Fruit fly (Drosophila melanogaster) Kc167 (cell line): ENCODE results near the gene CG14220.

ENCODE experiments used
- Myc ChIP-seq: fragments of >200 bp; optimal IDR thresholded peaks from 2 replicates; lab custom pipeline; 2017; ENCODE audit warnings: missing external identifiers
- Sin3A ChIP-seq: fragments of >200 bp; optimal IDR thresholded peaks from 2 replicates; lab custom pipeline; 2018; ENCODE audit warnings: missing external identifiers
- h ChIP-seq: fragments of >200 bp; optimal IDR thresholded peaks from 3 replicates; lab custom pipeline; 2018; ENCODE audit warnings: missing external identifiers
- insv ChIP-seq: fragments of >200 bp; optimal IDR thresholded peaks from 3 replicates; lab custom pipeline; 2018; ENCODE audit warnings: missing external identifiers
- psq ChIP-seq: fragments of >200 bp; optimal IDR thresholded peaks from 2 replicates; lab custom pipeline; 2017; ENCODE audit warnings: missing external identifiers
- ttk ChIP-seq: sonication (Bioruptor generic); optimal IDR thresholded peaks from 2 replicates; lab custom pipeline; 2017; ENCODE audit warnings: missing external identifiers

Gene CG14220

DNA sequence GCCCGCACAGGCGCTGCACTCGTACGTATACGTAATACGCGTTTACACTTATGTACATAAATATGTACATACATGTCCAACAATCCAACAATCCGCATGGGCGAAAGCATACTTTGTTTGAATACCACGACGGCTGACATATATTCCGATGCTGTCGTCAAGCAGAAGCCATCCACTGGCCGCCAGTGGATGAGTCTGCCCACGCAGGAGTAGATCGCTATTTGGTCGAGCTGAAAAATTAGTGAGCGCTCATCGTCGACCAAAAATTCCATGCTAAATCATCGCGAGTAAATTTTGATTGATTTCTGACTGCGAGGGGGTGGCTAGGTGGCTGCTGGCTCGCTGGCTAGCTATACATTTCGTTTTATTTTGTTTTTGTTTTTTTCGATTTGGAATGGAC is 832 bp upstream of the CG14220 start:
- TF ChIP-seq insv (no peak), Sin3A (lab: Kevin White, UChicago) (no peak), Myc (lab: Kevin White, UChicago) (no peak), ttk (lab: Kevin White, UChicago) (no peak), h (lab: Kevin White, UChicago) (no peak), psq (no peak)

DNA sequence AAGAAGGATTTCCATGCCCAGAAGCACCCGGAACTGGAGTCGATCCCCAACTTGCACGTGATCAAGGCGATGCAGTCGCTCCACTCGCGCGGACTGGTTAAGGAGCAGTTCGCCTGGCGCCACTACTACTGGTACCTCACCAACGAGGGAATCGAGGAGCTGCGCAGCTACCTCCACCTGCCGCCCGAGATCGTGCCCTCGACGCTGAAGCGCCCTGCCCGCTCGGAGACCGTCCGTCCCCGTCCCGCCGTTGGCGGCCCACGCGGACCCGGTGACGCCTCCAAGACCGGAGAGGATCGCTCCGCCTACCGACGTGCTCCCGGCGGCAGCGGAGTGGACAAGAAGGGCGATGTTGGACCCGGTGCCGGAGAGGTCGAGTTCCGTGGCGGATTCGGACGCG is 3.1 kb downstream of the CG14220 start:
- TF ChIP-seq psq (no peak), insv (no peak), Sin3A (lab: Kevin White, UChicago) (no peak), ttk (lab: Kevin White, UChicago) (no peak), Myc (lab: Kevin White, UChicago) (no peak), h (lab: Kevin White, UChicago) (no peak)

DNA sequence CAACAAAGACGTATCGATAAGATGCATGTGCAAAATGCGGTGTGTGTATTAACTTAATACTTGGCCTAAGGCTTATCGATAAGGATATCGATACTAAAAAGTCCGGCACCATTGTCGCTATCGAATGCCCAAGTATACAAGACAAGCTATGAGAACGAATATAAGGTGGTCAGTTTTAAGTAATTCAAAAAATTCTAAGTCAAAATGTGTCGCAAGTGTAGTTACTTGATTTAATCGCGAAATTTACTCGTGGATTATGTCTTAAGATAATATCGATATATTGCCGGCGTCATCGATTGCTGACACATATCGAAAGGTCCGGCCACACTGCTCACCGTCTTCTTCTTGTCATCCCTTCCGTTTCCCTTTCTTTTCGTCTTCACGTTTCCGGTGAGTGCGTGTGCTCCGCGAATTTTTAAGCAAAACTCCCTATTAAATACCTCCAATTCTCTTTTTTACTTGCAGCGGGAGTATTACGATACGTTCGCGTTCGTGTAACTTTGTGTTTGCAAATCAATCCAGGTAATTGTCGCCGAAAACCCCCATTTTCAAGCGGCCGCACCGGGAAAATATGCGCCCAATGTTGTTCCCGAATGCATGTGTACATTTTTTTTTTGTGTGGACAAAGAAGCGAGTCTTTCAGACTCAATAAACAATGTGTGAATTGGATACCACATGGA is 3.8 kb downstream of the CG14220 start, which contains the start of gene RpS10b:
Gene RpS10b (plus strand): TSS at position 348 of the 680 bp plus-strand sequence.
- TF ChIP-seq insv, result no peak
- no peak for TF ChIP-seq ttk (lab: Kevin White, UChicago)
- no peak for TF ChIP-seq h (lab: Kevin White, UChicago)
- TF ChIP-seq psq, result no peak
- no peak for TF ChIP-seq Myc (lab: Kevin White, UChicago)
- TF ChIP-seq Sin3A (lab: Kevin White, UChicago), result no peak

DNA sequence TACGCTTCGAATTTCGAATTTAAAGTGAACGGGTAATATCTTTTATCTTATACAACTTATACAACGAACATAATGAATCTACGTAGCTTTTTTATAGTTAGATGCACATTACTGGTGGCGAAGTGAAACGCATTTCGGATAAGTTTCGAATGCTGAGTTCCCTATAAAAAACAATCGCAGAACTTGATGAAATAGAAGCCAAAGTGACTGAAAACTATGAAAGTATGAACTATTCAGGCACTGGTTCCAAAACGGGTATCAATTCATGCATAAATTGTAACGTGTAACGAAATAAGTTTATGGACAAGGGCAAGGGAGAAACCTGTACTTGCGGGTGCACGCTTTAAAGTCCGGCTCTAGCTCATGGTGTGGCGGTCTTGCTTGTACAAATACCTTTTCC is 5.8 kb downstream of the CG14220 start:
- TF ChIP-seq Sin3A (lab: Kevin White, UChicago) (no peak), Myc (lab: Kevin White, UChicago) (no peak), psq (no peak), insv (no peak), h (lab: Kevin White, UChicago) (no peak), ttk (lab: Kevin White, UChicago) (no peak)

DNA sequence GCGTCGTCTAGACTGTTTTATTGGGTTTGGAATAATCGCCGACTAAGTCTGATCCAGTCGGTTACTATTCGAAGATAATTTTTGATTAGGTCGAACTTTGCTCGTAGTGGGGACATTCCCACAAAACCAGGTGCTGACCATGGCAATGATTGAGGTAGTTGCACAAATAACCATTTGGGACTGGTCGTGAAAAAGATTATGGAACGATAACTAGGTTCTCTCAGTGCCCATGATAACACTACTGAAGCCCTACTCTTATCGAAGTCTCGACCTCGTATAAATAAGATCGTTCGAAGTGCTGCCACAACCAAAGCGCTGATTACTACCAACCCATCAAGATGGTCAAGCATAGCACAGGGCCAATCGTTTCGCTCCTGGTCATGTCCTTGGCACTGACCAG is 9.3 kb downstream of the CG14220 start, which contains the start of gene CG14205:
Gene CG14205 (plus strand): TSS at position 301 of the 400 bp plus-strand sequence.
- no peak for TF ChIP-seq h (lab: Kevin White, UChicago)
- no peak for TF ChIP-seq insv
- TF ChIP-seq Sin3A (lab: Kevin White, UChicago), result no peak

DNA sequence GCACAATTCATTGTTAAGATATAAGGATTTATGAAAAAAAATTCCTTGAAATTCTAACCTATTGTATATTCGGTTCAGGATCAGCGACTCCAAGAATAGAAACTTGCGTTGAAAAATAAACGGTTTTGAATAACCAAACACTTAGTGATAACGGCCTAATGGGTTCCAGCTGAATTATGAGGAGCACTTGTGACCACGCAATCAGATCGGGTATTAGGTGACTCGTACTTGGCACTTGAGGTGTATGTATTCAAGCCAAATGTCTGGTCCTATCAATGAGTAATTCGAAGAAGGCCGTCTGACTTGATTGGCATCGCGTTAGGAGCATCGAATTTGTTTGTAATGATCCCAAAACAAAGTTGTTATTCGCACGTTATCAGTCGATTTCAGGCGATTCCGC is 11.1 kb downstream of the CG14220 start:
- TF ChIP-seq insv, result no peak
- TF ChIP-seq psq, result no peak
- no peak for TF ChIP-seq Sin3A (lab: Kevin White, UChicago)
- TF ChIP-seq ttk (lab: Kevin White, UChicago), result no peak
- no peak for TF ChIP-seq Myc (lab: Kevin White, UChicago)
- TF ChIP-seq h (lab: Kevin White, UChicago), result no peak

DNA sequence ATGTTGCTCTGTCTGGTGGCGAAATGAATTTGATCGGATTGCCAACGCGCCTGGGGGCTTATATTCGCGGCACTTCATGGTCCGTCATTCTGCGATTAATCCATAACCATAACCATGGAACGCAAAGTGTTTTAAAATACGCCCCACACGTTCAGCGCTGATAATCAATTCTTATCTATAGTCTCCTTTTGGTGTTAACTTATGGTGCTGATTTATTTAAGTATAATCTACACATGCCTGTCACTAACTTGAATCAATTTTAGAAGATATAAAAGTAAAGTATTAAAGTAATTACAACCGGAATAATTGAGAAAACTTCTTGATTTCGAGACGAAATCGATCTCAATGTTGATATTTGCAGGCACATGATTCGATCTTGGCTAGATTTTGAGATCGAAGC is 11.6 kb downstream of the CG14220 start, which contains the start of gene CG14219:
Gene CG14219 (minus strand): TSS at position 101 of the 400 bp plus-strand sequence.
- TF ChIP-seq h (lab: Kevin White, UChicago) (no peak), psq (no peak), insv (no peak), Sin3A (lab: Kevin White, UChicago) (no peak), Myc (lab: Kevin White, UChicago) (no peak)

DNA sequence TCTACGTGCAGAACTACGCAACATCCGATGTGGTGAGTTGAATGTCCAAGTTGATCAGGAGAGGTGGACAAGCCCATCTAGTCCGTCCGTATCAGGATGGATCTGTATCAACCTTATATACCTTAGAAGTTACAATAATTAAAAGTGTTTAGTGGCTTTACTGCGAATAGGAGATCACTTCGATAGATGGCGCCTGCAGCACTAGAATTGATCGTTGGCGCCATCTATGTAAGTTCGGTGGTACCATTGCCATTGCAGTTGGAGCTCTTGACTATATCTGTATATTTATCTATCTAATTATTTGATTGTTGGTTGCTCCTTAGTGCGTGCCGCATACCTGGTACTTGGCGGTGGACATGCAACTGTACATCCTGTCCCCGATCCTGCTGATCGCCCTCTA is 16.5 kb downstream of the CG14220 start:
- no peak for TF ChIP-seq Sin3A (lab: Kevin White, UChicago)
- no peak for TF ChIP-seq insv
- TF ChIP-seq psq, result no peak
- TF ChIP-seq h (lab: Kevin White, UChicago), result no peak
- no peak for TF ChIP-seq ttk (lab: Kevin White, UChicago)
- no peak for TF ChIP-seq Myc (lab: Kevin White, UChicago)

DNA sequence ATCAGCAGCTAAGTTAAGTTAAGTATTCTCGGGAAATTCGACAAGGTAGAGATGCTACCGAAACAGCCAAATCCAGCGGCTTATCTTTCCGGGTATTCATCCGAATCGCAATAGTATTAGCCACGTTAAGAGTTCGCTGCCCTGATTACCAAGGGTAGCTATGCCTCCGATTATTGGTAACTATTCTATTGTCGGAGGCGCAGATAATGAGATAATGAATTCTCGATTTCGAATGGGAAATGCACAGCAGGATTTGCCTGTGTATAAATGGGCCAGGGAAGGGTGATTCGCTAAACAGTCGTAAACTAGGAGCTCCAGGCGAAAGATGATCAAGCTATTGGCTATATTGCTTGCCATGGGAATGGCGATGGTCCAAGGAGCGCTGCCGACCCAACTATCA is 18.3 kb downstream of the CG14220 start, which contains the start of gene CG14204:
Gene CG14204 (plus strand): TSS at position 301 of the 400 bp plus-strand sequence.
- TF ChIP-seq ttk (lab: Kevin White, UChicago) (no peak), psq (no peak)

DNA sequence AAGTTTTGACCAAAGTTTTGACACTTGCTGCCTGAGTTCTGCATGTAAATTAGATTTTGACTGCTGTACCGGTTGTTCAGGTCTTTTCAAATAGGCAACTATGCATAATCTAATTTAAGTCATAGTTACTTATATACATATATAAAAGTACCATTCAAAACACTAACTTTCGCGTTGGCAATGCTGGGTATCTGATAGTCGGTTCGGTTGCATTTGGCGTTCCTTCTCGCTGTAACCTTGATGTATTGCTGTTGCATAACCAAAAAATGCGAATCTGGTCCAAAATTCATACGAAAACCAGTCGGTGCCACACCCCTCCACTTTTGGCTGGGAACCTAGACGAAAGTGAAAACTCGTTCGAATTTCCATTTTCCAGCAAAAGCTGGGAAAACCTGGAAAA is 18.9 kb downstream of the CG14220 start:
- no peak for TF ChIP-seq insv
- TF ChIP-seq Sin3A (lab: Kevin White, UChicago), result no peak
- no peak for TF ChIP-seq h (lab: Kevin White, UChicago)
- TF ChIP-seq Myc (lab: Kevin White, UChicago), result no peak
- no peak for TF ChIP-seq ttk (lab: Kevin White, UChicago)
- no peak for TF ChIP-seq psq

DNA sequence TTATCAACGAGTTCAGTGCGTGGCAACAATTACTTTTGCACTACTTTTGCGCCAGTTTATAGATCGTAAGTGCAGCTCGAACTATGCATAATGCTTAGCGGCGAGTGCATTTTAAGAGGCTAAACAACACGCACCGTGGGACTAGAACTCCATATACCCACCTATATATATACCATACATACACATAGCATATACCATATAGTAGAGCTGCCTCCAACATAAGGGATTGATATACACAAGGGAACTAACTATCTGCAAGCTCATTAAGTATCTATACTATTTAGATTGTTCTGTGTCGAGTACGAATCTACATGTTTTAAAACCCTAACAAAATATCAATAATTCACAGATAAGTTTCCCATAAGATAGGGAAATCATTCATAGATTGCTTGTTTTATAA is 19.8 kb downstream of the CG14220 start, which contains the start of gene CG14218:
Gene CG14218 (minus strand): TSS at position 101 of the 400 bp plus-strand sequence.
- TF ChIP-seq ttk (lab: Kevin White, UChicago) (no peak), insv (no peak), Myc (lab: Kevin White, UChicago) (no peak), Sin3A (lab: Kevin White, UChicago) (no peak), h (lab: Kevin White, UChicago) (no peak), psq (no peak)

DNA sequence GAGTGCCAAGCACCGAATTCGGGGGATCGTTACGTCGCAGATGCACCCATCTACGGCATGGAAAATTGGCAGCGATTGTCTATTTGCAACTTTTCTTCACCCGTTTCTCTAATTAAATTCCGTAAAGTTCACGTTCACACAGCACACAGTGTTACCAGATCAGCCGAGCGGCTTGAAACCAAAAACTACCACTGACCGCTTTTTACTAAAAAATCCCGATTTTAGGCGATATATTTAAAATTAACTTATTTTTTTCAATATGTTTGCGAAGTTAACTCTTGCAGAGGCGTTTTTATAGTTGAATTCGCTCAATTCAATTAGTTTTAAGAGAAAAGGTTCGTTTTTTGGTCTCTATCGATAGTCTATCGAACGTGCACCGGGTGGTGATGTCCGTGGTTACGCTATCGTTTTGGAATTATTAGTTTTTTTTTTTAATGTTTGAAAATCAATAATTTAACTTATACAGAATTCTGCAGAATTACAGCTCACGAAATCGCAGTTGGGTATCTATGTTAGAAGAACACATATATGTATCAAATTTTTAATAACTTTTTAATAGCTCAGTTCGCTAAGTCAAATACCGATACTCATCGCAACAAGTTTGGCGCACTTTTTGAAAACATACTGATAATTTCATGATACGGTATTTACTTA is 21.9 kb downstream of the CG14220 start, which contains the start of gene Tao:
Gene Tao (minus strand): TSS at position 153 of the 654 bp plus-strand sequence.
- no peak for TF ChIP-seq ttk (lab: Kevin White, UChicago)
